Fruit fly (Drosophila melanogaster) ovary, adult (tissue): ENCODE results near the gene Nufip.

ENCODE experiments used
- CG17801 ChIP-seq: fragments of 200-800 bp; optimal IDR thresholded peaks from 2 replicates; lab custom pipeline; 2019; ENCODE audit warnings: missing biosample characterization, mild to moderate bottlenecking, missing genetic modification characterization, moderate library complexity; ENCODE audit not compliant: partially characterized antibody

Nufip gene

dm6 chr3L:18747953-18748756, at the start of gene Nufip, which contains the start of gene Atg3:
Gene Nufip, minus strand, starts transcription at chr3L:18748367.
Gene Atg3, plus strand, starts transcription at chr3L:18748687.
- TF ChIP-seq CG17801 (GFP tag; lab: Kevin White, UChicago): peak; percentile 25

- no peak for TF ChIP-seq CG17801 (GFP tag; lab: Kevin White, UChicago)
These were observed 48.2 kb upstream of the Nufip start for dm6 chr3L:18796376-18796775.

dm6 chr3L:18795056-18795841, 47.1 kb upstream of the Nufip start:
- no peak for TF ChIP-seq CG17801 (GFP tag; lab: Kevin White, UChicago)

DNA sequence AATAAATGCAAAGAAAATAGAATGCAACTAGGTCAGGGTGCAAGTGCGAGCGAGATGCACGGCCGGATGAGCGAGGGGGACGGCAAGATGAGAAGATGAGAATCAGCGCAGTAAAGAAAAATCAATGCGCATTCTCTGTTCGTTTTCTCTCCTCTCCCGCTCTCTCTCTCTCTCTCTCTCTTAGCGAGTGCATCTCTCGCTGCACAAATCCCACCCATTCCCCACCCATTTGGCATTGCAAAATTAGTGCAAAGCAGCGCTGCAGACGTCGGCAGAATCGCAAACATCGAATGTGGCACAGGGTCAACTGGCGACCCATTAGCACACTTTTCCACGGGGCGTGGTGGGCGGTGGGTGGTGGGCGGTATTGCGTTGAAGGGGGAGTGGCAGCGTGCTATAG, 44.7 kb upstream of the Nufip start:
- no peak for TF ChIP-seq CG17801 (GFP tag; lab: Kevin White, UChicago)

DNA sequence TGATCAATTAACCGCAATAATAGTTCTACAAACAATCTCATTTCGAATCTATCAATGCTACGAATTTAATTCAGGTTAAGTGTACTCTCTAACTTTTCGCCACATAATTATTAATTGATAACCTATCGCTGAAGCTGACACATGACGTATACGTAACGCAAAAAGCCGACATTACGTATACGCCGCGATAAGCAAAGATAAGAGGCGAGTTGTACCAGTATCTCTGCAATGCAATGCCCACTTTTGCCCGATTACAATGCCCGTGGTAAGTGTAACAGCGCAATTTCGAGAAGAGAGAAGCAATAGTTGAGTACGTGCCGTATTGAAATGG, 43.8 kb upstream of the Nufip start:
- TF ChIP-seq CG17801 (GFP tag; lab: Kevin White, UChicago): no peak

- TF ChIP-seq CG17801 (GFP tag; lab: Kevin White, UChicago): no peak
These were observed 43.3 kb upstream of the Nufip start for dm6 chr3L:18791232-18792008.

dm6 chr3L:18790630-18791167, 42.5 kb upstream of the Nufip start:
- peak; percentile 84 for TF ChIP-seq CG17801 (GFP tag; lab: Kevin White, UChicago)

DNA sequence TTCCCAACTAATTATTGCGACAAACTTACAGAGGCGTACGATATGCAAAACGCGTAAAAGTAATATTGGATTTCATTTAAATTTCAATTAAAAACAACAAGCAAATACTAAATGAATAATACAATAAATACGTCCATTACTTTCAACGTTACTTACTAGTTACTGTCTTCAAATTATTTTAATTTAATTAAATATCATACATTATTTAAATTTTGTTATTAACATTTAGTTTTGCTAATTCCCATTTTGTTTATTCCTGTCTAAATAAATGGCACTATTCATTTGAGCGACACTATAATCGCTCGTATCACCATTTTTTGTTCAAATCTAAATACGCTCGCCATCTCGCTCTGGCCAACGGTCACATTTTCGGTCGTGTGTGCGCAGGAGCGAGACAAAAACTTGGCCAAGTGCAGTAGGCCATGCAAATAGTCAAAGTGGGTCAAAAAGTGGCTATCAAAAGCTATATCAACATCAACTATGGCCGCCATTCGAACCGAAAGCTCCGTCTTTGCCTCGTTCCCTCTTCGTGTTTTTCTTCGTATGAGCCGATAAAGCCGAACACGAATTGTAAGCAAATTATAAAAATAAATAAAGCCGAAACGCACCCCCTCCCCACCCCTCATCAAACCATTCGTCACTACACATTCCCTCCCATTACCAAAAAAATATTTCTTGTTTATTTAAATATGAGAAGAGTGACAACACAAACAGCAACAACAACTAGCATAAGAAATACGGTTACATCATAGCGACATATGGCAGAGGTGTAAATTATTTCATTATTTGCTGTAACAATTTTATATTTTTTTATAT, 41.2 kb upstream of the Nufip start:
- no peak for TF ChIP-seq CG17801 (GFP tag; lab: Kevin White, UChicago)

- no peak for TF ChIP-seq CG17801 (GFP tag; lab: Kevin White, UChicago)
These were observed 39.7 kb upstream of the Nufip start for dm6 chr3L:18787882-18788281.

DNA sequence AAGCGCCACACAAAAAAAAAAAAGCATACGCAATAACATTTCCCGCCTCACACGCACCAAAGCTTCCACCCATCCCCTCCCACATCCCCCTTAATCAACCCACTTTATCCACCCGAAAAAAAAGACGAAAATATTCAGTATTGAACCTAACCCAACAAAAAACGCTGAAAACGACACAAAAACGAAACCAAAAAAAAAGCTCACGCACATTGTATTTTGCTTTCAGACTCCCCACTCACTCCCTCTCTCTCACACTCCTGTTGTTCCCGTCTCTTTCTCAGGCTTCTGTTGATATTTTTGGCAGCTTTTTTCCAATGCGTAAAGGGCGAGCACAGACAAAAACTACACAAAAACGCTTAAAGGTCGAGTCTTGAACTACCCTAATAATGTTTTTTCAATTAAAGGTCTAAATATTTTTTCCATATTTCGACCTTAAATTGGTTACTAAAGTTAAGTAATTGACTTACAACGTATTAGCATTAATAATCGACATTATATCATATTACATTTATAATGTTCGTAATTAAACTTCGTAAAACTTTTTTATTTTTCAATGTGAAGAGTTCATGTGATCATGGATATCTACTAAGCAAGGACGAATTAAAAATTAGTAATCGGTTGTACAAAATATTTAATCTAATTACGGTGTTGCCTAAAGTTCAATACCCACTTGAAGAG, 38.4 kb upstream of the Nufip start:
- no peak for TF ChIP-seq CG17801 (GFP tag; lab: Kevin White, UChicago)

DNA sequence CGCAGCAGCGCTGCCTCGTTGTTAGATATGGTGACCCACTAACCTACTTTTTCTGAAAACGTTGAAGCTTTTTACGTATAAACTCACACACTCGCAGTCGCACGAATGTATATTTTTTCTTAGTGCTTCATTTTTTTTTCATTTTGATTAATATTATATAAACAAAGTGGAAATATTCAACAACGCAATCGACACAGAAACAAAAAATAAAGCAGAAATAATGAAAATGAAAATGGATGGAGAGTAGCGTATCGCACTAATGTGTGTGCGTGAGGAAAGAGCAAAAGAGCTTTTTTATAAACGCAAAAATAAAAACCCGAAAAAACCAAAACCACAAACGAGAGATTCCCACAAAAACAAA, 37.9 kb upstream of the Nufip start:
- no peak for TF ChIP-seq CG17801 (GFP tag; lab: Kevin White, UChicago)

- peak; percentile 50 for TF ChIP-seq CG17801 (GFP tag; lab: Kevin White, UChicago)
These were observed 36.4 kb upstream of the Nufip start for dm6 chr3L:18784562-18784961.

- TF ChIP-seq CG17801 (GFP tag; lab: Kevin White, UChicago): peak; percentile 98
These were observed 35.4 kb upstream of the Nufip start for dm6 chr3L:18783544-18783943.

- no peak for TF ChIP-seq CG17801 (GFP tag; lab: Kevin White, UChicago)
These were observed 34.5 kb upstream of the Nufip start for dm6 chr3L:18782653-18783052.
